Worm (Caenorhabditis elegans): ENCODE results near the gene rpc-25.
A peak's percentile ranks its signal among the peaks of the same experiment; 100 is the strongest.

Gene rpc-25

DNA sequence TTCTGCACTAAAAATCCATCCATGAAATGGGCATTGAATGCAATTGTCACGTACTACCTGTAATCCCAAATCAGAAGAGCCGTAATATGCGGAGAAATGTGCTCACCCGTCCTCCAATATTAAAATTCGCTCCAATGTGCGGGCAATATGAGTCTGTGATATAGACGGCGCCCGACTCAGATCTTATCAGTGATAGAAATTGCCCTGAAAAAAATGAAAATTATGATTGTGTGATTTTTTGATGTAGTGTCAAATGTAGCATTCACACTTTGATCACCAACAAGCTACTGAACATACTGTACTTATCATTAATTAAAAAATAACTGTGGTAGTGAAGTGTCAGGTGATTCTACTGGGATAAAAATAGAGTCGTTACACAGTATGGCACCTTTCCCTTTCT lies 18.2 kb upstream of the rpc-25 start:
- TF ChIP-seq nhr-80 (tag; optimal IDR thresholded peaks at IDR 0.05) (peak; percentile 62), sea-2 (GFP tag; IDR thresholded peaks at IDR 0.05) (no peak)

DNA sequence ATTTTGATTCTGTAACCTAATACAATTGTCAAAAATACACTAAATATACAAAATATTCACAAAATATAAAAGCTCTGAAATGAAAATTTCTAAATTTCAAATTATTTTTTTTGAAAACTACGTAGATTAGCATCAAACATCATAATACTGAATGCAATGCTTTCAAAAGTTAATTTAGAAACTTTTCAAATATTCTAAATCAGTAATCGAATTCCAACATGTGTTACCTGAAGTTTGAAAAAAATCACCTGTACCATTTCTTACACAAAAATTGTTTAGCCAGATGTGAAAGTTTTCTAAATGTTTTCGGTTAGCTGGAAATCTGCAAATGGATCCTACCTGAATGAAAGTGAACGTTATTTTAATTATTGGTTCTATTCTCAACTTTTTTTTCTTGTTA lies 15.6 kb upstream of the rpc-25 start, which contains the start of gene C12D8.20:
TSS of gene C12D8.20 (plus strand) at position 301 of the 400 bp plus-strand sequence.
- TF ChIP-seq C17E4.6 (GFP tag; IDR thresholded peaks at IDR 0.05): no peak
- no peak for TF ChIP-seq nfya-1 (tag; optimal IDR thresholded peaks at IDR 0.05; ENCODE audit: borderline replicate concordance, insufficient read depth)
- TF ChIP-seq ceh-27 (GFP tag; optimal IDR thresholded peaks at IDR 0.05): no peak
- TF ChIP-seq nhr-80 (tag; optimal IDR thresholded peaks at IDR 0.05): no peak
- TF ChIP-seq madf-3 (GFP tag; IDR thresholded peaks at IDR 0.05): no peak
- TF ChIP-seq lsy-27 (tag; optimal IDR thresholded peaks at IDR 0.05; ENCODE audit: borderline replicate concordance, insufficient read depth): no peak
- no peak for TF ChIP-seq hsf-1 (GFP tag; IDR thresholded peaks at IDR 0.05)
- TF ChIP-seq fkh-3 (tag; optimal IDR thresholded peaks at IDR 0.05): no peak
- TF ChIP-seq bed-1 (GFP tag; IDR thresholded peaks at IDR 0.05): no peak
- TF ChIP-seq snpc-1.1 (tag; optimal IDR thresholded peaks at IDR 0.05; ENCODE audit: insufficient read depth): no peak
- no peak for TF ChIP-seq T07F8.4 (tag; optimal IDR thresholded peaks at IDR 0.05)
- TF ChIP-seq repo-1 (tag; optimal IDR thresholded peaks at IDR 0.05): no peak
- no peak for TF ChIP-seq mxl-1 (tag; optimal IDR thresholded peaks at IDR 0.05)
- TF ChIP-seq ztf-22 (GFP tag; optimal IDR thresholded peaks at IDR 0.05): no peak
- TF ChIP-seq ztf-18 (tag; optimal IDR thresholded peaks at IDR 0.05): no peak
- no peak for TF ChIP-seq athp-1 (tag; optimal IDR thresholded peaks at IDR 0.05)

DNA sequence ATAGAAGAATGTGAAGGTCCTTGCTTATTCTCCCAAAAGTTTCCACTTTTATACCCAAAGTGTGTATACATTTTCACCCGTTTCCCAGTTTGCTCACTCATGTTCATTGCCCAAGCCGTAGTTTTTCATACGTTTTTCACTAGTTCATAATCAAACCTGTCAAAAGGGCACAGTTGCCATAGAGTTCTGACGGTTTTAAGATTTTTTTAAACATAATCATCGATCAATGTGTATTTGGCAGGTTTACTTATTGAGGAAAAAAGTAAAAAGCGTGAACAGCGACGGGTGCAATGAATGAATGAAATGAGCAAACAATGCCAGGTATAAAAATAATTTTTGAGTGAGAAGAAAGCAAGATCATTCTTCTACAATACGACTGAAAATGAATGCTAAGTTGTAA lies 14.9 kb upstream of the rpc-25 start, which contains the start of the genes fipr-5 and fipr-9:
TSS of gene fipr-5 (minus strand) at position 101 of the 400 bp plus-strand sequence.
TSS of gene fipr-9 (plus strand) at position 346 of the 400 bp plus-strand sequence.
- no peak for TF ChIP-seq F22D6.2 (tag; optimal IDR thresholded peaks at IDR 0.05)
- no peak for TF ChIP-seq ZK185.1 (tag; optimal IDR thresholded peaks at IDR 0.05; ENCODE audit: poor library complexity, severe bottlenecking)
- TF ChIP-seq lir-1 (GFP tag; conservative IDR thresholded peaks at IDR 0.05): no peak
- TF ChIP-seq let-607 (tag; optimal IDR thresholded peaks at IDR 0.05): no peak
- TF ChIP-seq rpc-1 (optimal IDR thresholded peaks at IDR 0.05): no peak
- no peak for TF ChIP-seq rpc-1 (tag; optimal IDR thresholded peaks at IDR 0.05)
- TF ChIP-seq snpc-1.3 (tag; optimal IDR thresholded peaks at IDR 0.05; ENCODE audit: insufficient read depth): no peak
- no peak for TF ChIP-seq snpc-1.1 (tag; optimal IDR thresholded peaks at IDR 0.05; ENCODE audit: insufficient read depth)
- no peak for TF ChIP-seq rcor-1 (GFP tag; IDR thresholded peaks at IDR 0.05)
- no peak for TF ChIP-seq F55B11.4 (tag; optimal IDR thresholded peaks at IDR 0.05; ENCODE audit: borderline replicate concordance, insufficient read depth)
- no peak for TF ChIP-seq ztf-3 (GFP tag; optimal IDR thresholded peaks at IDR 0.05)
- TF ChIP-seq tbx-9 (tag; optimal IDR thresholded peaks at IDR 0.05; ENCODE audit: borderline replicate concordance): no peak
- TF ChIP-seq K11D2.4 (GFP tag; IDR thresholded peaks at IDR 0.05): no peak
- no peak for TF ChIP-seq F10E7.11 (tag; optimal IDR thresholded peaks at IDR 0.05)
- no peak for TF ChIP-seq F52B5.7 (tag; optimal IDR thresholded peaks at IDR 0.05)
- no peak for TF ChIP-seq attf-3 (GFP tag; conservative IDR thresholded peaks at IDR 0.05)
- TF ChIP-seq F37B4.10 (GFP tag; IDR thresholded peaks at IDR 0.05): no peak

DNA sequence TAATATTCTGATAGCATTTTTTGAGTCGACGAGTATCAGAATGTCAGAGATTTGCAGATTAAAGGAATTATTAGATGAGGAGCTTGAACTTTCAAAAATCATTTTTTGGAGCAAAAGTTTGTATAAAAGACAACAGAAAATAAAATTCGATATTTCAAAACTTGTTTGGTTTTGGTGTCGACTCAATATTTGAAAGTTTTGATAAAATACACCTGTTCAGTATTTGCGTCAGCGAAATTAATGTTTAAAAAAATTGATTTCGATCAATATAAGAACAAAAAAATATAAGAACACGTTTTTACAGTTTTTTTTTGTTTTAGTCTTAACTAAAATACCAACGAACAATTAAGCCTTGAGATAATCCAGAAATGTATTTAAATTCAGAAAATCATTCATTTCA lies 14.2 kb upstream of the rpc-25 start, which contains the start of gene C12D8.13:
TSS of gene C12D8.13 (minus strand) at position 101 of the 400 bp plus-strand sequence.
- no peak for TF ChIP-seq sptf-2 (GFP tag; optimal IDR thresholded peaks at IDR 0.05)
- TF ChIP-seq pha-4 (tag; optimal IDR thresholded peaks at IDR 0.05): no peak
- no peak for TF ChIP-seq bed-1 (GFP tag; IDR thresholded peaks at IDR 0.05)

All from whole organism, young adult.